Fruit fly (Drosophila melanogaster): ENCODE results near the gene salr.

- TF ChIP-seq CG8478 (optimal IDR thresholded peaks at IDR 0.05) (no peak), CTCF (optimal IDR thresholded peaks at IDR 0.05) (no peak)
Observed at dm6 chr2L:11317655-11318278, 40.9 kb upstream of the salr start.
